Fruit fly (Drosophila melanogaster) whole organism, adult: ENCODE measurements around the gene CG1271.
A peak's percentile ranks its signal among the peaks of the same experiment; 100 is the strongest.

Experiments
- CG11617 ChIP-seq: fragments of 200-800 bp; sonication (Bioruptor generic); optimal IDR thresholded peaks from 2 replicates; lab custom pipeline; 2017; ENCODE audit warnings: mild to moderate bottlenecking, missing biosample characterization, missing genetic modification reagents, missing genetic modification characterization
- CG12768 ChIP-seq: fragments of 200-800 bp; sonication (Bioruptor generic); optimal IDR thresholded peaks from 2 replicates; lab custom pipeline; 2017; ENCODE audit warnings: missing biosample characterization, missing genetic modification characterization, mild to moderate bottlenecking, moderate library complexity, missing genetic modification reagents
- CG14711 ChIP-seq: fragments of 200-800 bp; sonication (Bioruptor generic); optimal IDR thresholded peaks from 2 replicates; lab custom pipeline; 2018; ENCODE audit warnings: missing biosample characterization, mild to moderate bottlenecking, missing genetic modification characterization, moderate library complexity
- CG1620 ChIP-seq: fragments of 200-800 bp; sonication (Bioruptor generic); optimal IDR thresholded peaks from 2 replicates; lab custom pipeline; 2016; ENCODE audit warnings: missing biosample characterization, missing genetic modification characterization
- CG33017 ChIP-seq: fragments of 200-800 bp; sonication (Bioruptor generic); optimal IDR thresholded peaks from 2 replicates; lab custom pipeline; 2018; ENCODE audit warnings: missing biosample characterization, mild to moderate bottlenecking, missing genetic modification characterization, moderate library complexity
- CG5204 ChIP-seq: fragments of 200-800 bp; sonication (Bioruptor generic); optimal IDR thresholded peaks from 2 replicates; lab custom pipeline; 2016; ENCODE audit warnings: missing biosample characterization, missing genetic modification characterization
- CG7045 ChIP-seq: fragments of 200-800 bp; sonication (Bioruptor generic); optimal IDR thresholded peaks from 2 replicates; lab custom pipeline; 2017; ENCODE audit warnings: missing biosample characterization, mild to moderate bottlenecking, missing genetic modification characterization
- CG7101 ChIP-seq: fragments of 200-800 bp; sonication (Bioruptor generic); optimal IDR thresholded peaks from 2 replicates; lab custom pipeline; 2018; ENCODE audit warnings: missing biosample characterization, mild to moderate bottlenecking, missing genetic modification characterization, moderate library complexity
- Clk ChIP-seq: fragments of 200-800 bp; sonication (Bioruptor generic); optimal IDR thresholded peaks from 2 replicates; lab custom pipeline; 2017; ENCODE audit warnings: missing biosample characterization, missing genetic modification characterization
- Crg-1 ChIP-seq: fragments of 200-800 bp; sonication (Bioruptor generic); optimal IDR thresholded peaks from 2 replicates; lab custom pipeline; 2016; ENCODE audit warnings: missing biosample characterization, missing genetic modification characterization
- Hr96 ChIP-seq: fragments of 200-800 bp; sonication (Bioruptor generic); optimal IDR thresholded peaks from 2 replicates; lab custom pipeline; 2016; ENCODE audit warnings: missing biosample characterization, missing genetic modification characterization
- Mnt ChIP-seq: fragments of 200-800 bp; sonication (Bioruptor generic); optimal IDR thresholded peaks from 2 replicates; lab custom pipeline; 2016; ENCODE audit warnings: missing biosample characterization, mild to moderate bottlenecking, missing genetic modification characterization
- bab1 ChIP-seq: fragments of 200-800 bp; sonication (Bioruptor generic); optimal IDR thresholded peaks from 3 replicates; lab custom pipeline; 2019; ENCODE audit warnings: missing biosample characterization, mild to moderate bottlenecking, missing genetic modification characterization, moderate library complexity
- cic ChIP-seq: fragments of 200-800 bp; sonication (Bioruptor generic); optimal IDR thresholded peaks from 2 replicates; lab custom pipeline; 2017; ENCODE audit warnings: missing biosample characterization, mild to moderate bottlenecking, missing genetic modification characterization, moderate library complexity
- cnc ChIP-seq, 2 experiments: fragments of >200 bp; optimal IDR thresholded peaks; 2 replicates each; lab custom pipeline; 2017
- kay ChIP-seq: fragments of 200-800 bp; sonication (Bioruptor generic); peaks from one replicate; lab custom pipeline; 2016; ENCODE audit warnings: missing biosample characterization, missing genetic modification characterization, borderline replicate concordance
- ovo ChIP-seq: fragments of 200-800 bp; sonication (Bioruptor generic); optimal IDR thresholded peaks from 2 replicates; lab custom pipeline; 2016; ENCODE audit warnings: missing biosample characterization, missing genetic modification characterization
- pad ChIP-seq: fragments of 200-800 bp; sonication (Bioruptor generic); optimal IDR thresholded peaks from 3 replicates; lab custom pipeline; 2017; ENCODE audit warnings: missing biosample characterization, missing genetic modification characterization, mild to moderate bottlenecking, moderate library complexity, missing genetic modification reagents
- tj ChIP-seq: fragments of 200-800 bp; sonication (Bioruptor generic); optimal IDR thresholded peaks from 3 replicates; lab custom pipeline; 2017; ENCODE audit warnings: missing biosample characterization, mild to moderate bottlenecking, missing genetic modification characterization, moderate library complexity
- toe ChIP-seq: fragments of 200-800 bp; sonication (Bioruptor generic); optimal IDR thresholded peaks from 2 replicates; lab custom pipeline; 2016; ENCODE audit warnings: missing biosample characterization, missing genetic modification characterization

Gene CG1271

DNA sequence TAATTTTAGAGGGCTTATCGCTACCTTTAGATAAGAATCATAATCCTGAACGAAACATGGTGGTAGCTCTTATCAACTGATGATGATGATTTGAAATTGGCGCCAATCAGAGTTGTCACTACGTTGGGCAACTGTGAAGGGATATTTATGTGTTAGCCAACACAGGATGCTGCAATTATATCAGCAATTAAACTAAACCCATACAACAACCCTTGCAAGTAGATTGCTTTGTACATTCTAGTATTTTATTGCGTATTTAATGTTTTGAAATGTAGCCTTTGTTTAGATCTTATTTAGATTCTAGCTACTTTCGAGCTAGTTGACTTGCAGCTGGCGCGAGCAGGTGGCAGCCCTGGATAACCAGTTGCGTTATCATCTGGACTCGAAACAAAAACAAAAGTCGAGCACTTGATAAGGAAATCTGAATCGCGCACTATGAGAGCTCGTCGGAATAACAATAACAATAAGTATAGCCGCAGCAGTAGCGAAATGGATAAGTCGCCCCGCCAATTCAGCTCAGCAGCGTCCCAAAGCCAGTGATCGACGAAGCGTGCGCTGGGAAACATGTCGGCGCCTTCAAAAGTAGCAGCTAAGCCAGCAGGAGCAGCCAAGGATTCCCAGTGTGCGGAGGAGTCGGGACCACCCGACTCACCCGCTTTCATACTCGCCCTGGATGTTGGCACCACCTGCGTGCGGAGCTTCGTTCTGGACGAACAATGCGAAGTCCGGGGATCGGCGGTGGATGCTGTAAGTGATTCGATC, at the start of gene CG1271:
TSS of gene CG1271 (plus strand) at position 405 of the 762 bp plus-strand sequence.
- TF ChIP-seq kay (GFP tag; lab: Kevin White, UChicago) = no peak
- no peak for TF ChIP-seq cnc (optimal IDR thresholded peaks at IDR 0.05; lab: Kevin White, UChicago)
- peak; percentile 99 for TF ChIP-seq CG14711 (tag; lab: Kevin White, UChicago)
- TF ChIP-seq Clk (GFP tag; lab: Kevin White, UChicago) = peak; percentile 16
- peak; percentile 58 for TF ChIP-seq ovo (GFP tag; lab: Kevin White, UChicago)
- peak; percentile 70 for TF ChIP-seq CG33017 (tag; lab: Kevin White, UChicago)
- no peak for TF ChIP-seq toe (GFP tag; lab: Kevin White, UChicago)
- TF ChIP-seq CG1620 = peak; percentile 75
- peak; percentile 11 for TF ChIP-seq bab1 (GFP tag; lab: Kevin White, UChicago)
- TF ChIP-seq CG7045 (GFP tag; lab: Kevin White, UChicago) = peak; percentile 57
- TF ChIP-seq tj = peak; percentile 14
- peak; percentile 71 for TF ChIP-seq Mnt (GFP tag; lab: Kevin White, UChicago)
- TF ChIP-seq CG11617 (GFP tag; lab: Kevin White, UChicago) = peak; percentile 78
- TF ChIP-seq Hr96 (GFP tag; lab: Kevin White, UChicago) = no peak
- TF ChIP-seq cic (GFP tag; lab: Kevin White, UChicago) = peak; percentile 80
- peak; percentile 71 for TF ChIP-seq CG7101 (tag; lab: Kevin White, UChicago)
- TF ChIP-seq pad (GFP tag; lab: Kevin White, UChicago) = peak; percentile 64
- peak; percentile 81 for TF ChIP-seq Crg-1 (GFP tag; lab: Kevin White, UChicago)
- no peak for TF ChIP-seq CG5204 (GFP tag; lab: Kevin White, UChicago)
- peak; percentile 55 for TF ChIP-seq CG12768 (GFP tag; lab: Kevin White, UChicago)

- TF ChIP-seq Clk (GFP tag; lab: Kevin White, UChicago) (no peak), ovo (GFP tag; lab: Kevin White, UChicago) (no peak), Mnt (GFP tag; lab: Kevin White, UChicago) (no peak), Hr96 (GFP tag; lab: Kevin White, UChicago) (no peak), CG14711 (tag; lab: Kevin White, UChicago) (no peak), bab1 (GFP tag; lab: Kevin White, UChicago) (no peak), cnc (optimal IDR thresholded peaks at IDR 0.05; lab: Kevin White, UChicago) (no peak), CG1620 (no peak), CG11617 (GFP tag; lab: Kevin White, UChicago) (no peak)
These were observed 38.8 kb upstream of the CG1271 start for dm6 chr3L:3013496-3013895.

- TF ChIP-seq Crg-1 (GFP tag; lab: Kevin White, UChicago) = no peak
- TF ChIP-seq kay (GFP tag; lab: Kevin White, UChicago) = no peak
- no peak for TF ChIP-seq cnc (optimal IDR thresholded peaks at IDR 0.05; lab: Kevin White, UChicago)
- TF ChIP-seq bab1 (GFP tag; lab: Kevin White, UChicago) = no peak
- no peak for TF ChIP-seq CG12768 (GFP tag; lab: Kevin White, UChicago)
- TF ChIP-seq Hr96 (GFP tag; lab: Kevin White, UChicago) = no peak
- no peak for TF ChIP-seq cic (GFP tag; lab: Kevin White, UChicago)
- no peak for TF ChIP-seq CG11617 (GFP tag; lab: Kevin White, UChicago)
- TF ChIP-seq Mnt (GFP tag; lab: Kevin White, UChicago) = no peak
These were observed 36.3 kb upstream of the CG1271 start, which contains the start of gene CG32488 for dm6 chr3L:3015969-3016368. TSS of gene CG32488 (minus strand) at chr3L:3016069.

DNA sequence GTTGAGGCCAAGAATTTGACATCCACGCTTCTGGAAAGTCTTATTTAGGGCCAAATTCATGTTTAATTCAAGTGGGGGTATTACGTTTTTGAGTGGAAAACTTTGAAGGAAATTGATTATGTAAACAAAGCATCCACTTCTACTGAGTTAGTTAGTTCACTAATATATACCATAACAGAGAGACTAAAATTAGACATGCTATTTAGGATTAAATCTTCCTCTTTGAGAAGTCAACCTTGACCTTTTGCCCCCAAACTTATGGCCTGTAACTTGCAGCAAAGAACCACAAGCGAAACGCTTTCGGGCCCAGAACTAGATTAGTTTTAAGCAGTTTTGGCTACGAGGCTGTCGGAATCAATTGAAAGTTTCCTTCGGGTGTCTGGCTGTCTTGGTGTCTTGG, 35.2 kb upstream of the CG1271 start, which contains the start of gene CG32487:
TSS of gene CG32487 (minus strand) at position 101 of the 400 bp plus-strand sequence.
- TF ChIP-seq cic (GFP tag; lab: Kevin White, UChicago) = no peak
- no peak for TF ChIP-seq bab1 (GFP tag; lab: Kevin White, UChicago)
- no peak for TF ChIP-seq Mnt (GFP tag; lab: Kevin White, UChicago)
- TF ChIP-seq toe (GFP tag; lab: Kevin White, UChicago) = no peak
- TF ChIP-seq CG12768 (GFP tag; lab: Kevin White, UChicago) = no peak

DNA sequence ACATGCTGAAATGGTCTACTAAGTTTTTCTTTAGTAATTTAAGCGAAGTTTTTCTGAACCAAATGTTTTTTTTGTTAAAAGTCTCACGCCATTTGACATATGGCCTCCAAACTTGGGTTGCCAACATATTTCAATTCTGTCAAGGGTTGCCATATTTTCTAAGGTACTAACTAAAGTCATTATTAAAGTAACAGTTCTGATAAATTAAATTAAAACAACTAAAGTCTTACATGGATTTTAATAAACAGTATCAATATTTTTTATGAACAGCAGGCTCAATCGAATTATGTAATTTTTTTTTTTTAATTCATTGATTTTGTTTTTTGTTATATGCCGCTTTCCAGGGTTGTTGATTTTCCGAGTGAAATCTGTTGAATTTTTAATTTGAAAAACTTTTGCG, 25.9 kb upstream of the CG1271 start, which contains the start of gene aly:
TSS of gene aly (minus strand) at position 101 of the 400 bp plus-strand sequence.
- no peak for TF ChIP-seq Mnt (GFP tag; lab: Kevin White, UChicago)
- TF ChIP-seq Clk (GFP tag; lab: Kevin White, UChicago) = no peak
- TF ChIP-seq CG33017 (tag; lab: Kevin White, UChicago) = no peak
- TF ChIP-seq CG5204 (GFP tag; lab: Kevin White, UChicago) = no peak
- no peak for TF ChIP-seq kay (GFP tag; lab: Kevin White, UChicago)
- no peak for TF ChIP-seq toe (GFP tag; lab: Kevin White, UChicago)
- TF ChIP-seq CG12768 (GFP tag; lab: Kevin White, UChicago) = no peak
- TF ChIP-seq Hr96 (GFP tag; lab: Kevin White, UChicago) = no peak
- TF ChIP-seq ovo (GFP tag; lab: Kevin White, UChicago) = no peak
- no peak for TF ChIP-seq bab1 (GFP tag; lab: Kevin White, UChicago)
- no peak for TF ChIP-seq cic (GFP tag; lab: Kevin White, UChicago)
